Fruit fly (Drosophila melanogaster): ENCODE data around the gene CG4896.

CG4896 gene

DNA sequence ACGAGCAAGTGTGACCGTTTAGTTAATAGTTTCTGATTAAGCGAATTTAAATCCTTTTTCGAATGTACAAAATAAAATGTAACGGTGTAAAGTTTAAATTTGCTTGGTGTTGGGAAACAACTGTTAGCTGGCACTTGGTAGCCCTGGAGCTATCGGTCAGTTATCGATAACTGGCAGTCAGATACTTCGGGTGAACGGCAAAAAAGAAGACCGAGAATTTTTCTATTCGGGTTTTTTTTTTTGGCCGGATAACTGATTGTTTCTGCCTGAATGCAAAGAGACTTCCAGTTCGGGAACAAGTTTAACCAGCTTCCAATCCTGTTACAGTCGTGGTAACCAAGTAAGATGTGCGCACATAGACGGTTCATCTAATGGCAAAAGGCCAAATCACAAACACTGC lies at the start of gene CG4896:
Gene CG4896, plus strand, starts transcription at position 169 of the 400 bp plus-strand sequence.
- peak; percentile 36 for TF ChIP-seq Hr83 (GFP tag; optimal IDR thresholded peaks at IDR 0.05; ENCODE audit: poor library complexity, severe bottlenecking)
- TF ChIP-seq Dif (GFP tag; optimal IDR thresholded peaks at IDR 0.05; ENCODE audit: partially characterized antibody): no peak
- TF ChIP-seq Dfd (GFP tag; optimal IDR thresholded peaks at IDR 0.05): no peak
- TF ChIP-seq Rel (GFP tag; optimal IDR thresholded peaks at IDR 0.05): no peak
- peak; percentile 86 for TF ChIP-seq Rel (tag; optimal IDR thresholded peaks at IDR 0.05)
- no peak for TF ChIP-seq rgr (GFP tag; optimal IDR thresholded peaks at IDR 0.05)

- no peak for TF ChIP-seq HLH106 (tag; optimal IDR thresholded peaks at IDR 0.05)
Measured at dm6 chr2L:1128344-1128931, 49.1 kb upstream of the CG4896 start.

- TF ChIP-seq Abd-B (GFP tag; optimal IDR thresholded peaks at IDR 0.05) (no peak), woc (GFP tag; optimal IDR thresholded peaks at IDR 0.05) (peak; percentile 60), N (GFP tag; optimal IDR thresholded peaks at IDR 0.05) (no peak), fru (GFP tag; optimal IDR thresholded peaks at IDR 0.05) (peak; percentile 57), CG9705 (GFP tag; optimal IDR thresholded peaks at IDR 0.05) (peak; percentile 57), h (GFP tag; optimal IDR thresholded peaks at IDR 0.05) (peak; percentile 52), Hr83 (GFP tag; optimal IDR thresholded peaks at IDR 0.05; ENCODE audit: poor library complexity, severe bottlenecking) (peak; percentile 38), brk (GFP tag; optimal IDR thresholded peaks at IDR 0.05) (no peak), ey (GFP tag; optimal IDR thresholded peaks at IDR 0.05) (peak; percentile 53), Mio (GFP tag; optimal IDR thresholded peaks at IDR 0.05) (no peak), dsf (GFP tag; optimal IDR thresholded peaks at IDR 0.05; ENCODE audit: borderline replicate concordance) (no peak), Vsx2 (GFP tag; optimal IDR thresholded peaks at IDR 0.05; ENCODE audit: partially characterized antibody) (no peak), Sp1 (GFP tag; optimal IDR thresholded peaks at IDR 0.05) (peak; percentile 70), Dif (GFP tag; optimal IDR thresholded peaks at IDR 0.05; ENCODE audit: partially characterized antibody) (no peak), Jra (GFP tag; optimal IDR thresholded peaks at IDR 0.05) (peak; percentile 1), psq (GFP tag; optimal IDR thresholded peaks at IDR 0.05) (peak; percentile 48), foxo (GFP tag; optimal IDR thresholded peaks at IDR 0.05) (peak in 1 of 2 experiments; percentile 80), CG32264 (GFP tag; optimal IDR thresholded peaks at IDR 0.05) (no peak), sv (GFP tag; optimal IDR thresholded peaks at IDR 0.05) (peak; percentile 58), Myc (optimal IDR thresholded peaks at IDR 0.05) (peak; percentile 57), Dfd (GFP tag; optimal IDR thresholded peaks at IDR 0.05) (no peak), jim (GFP tag; optimal IDR thresholded peaks at IDR 0.05) (no peak), sage (GFP tag; optimal IDR thresholded peaks at IDR 0.05) (no peak), Rel (GFP tag; optimal IDR thresholded peaks at IDR 0.05) (no peak), Rel (tag; optimal IDR thresholded peaks at IDR 0.05) (no peak), rgr (GFP tag; optimal IDR thresholded peaks at IDR 0.05) (peak; percentile 76), dl (GFP tag; optimal IDR thresholded peaks at IDR 0.05; ENCODE audit: insufficient read depth in 1 of 2, partially characterized antibody in 2 of 2) (no peak), br (GFP tag; optimal IDR thresholded peaks at IDR 0.05) (peak; percentile 50), OdsH (GFP tag; optimal IDR thresholded peaks at IDR 0.05) (peak; percentile 26), dmrt93B (GFP tag; optimal IDR thresholded peaks at IDR 0.05) (peak; percentile 56), HLH106 (tag; optimal IDR thresholded peaks at IDR 0.05) (peak; percentile 84), usp (GFP tag; optimal IDR thresholded peaks at IDR 0.05) (no peak)
Measured at dm6 chr2L:1128932-1129887, 48.3 kb upstream of the CG4896 start, which contains the start of the genes Pino and TBC1D23. Pino (minus strand) TSS chr2L:1128953. TBC1D23 (plus strand) TSS chr2L:1129316.
